Worm (Caenorhabditis elegans) whole organism, midembryonic: ENCODE data around the gene asg-2.

Experiments used
- T22C8.4 ChIP-seq: fragments of 200-800 bp; sonication (Bioruptor generic); IDR thresholded peaks from 2 replicates; pipeline ENCODE4 v1.3.6; 2022; ENCODE audit warnings: missing genetic modification characterization, missing compliant biosample characterization
- cog-1 ChIP-seq: sonication (generic microtip); optimal IDR thresholded peaks from 2 replicates; lab custom pipeline; 2016; ENCODE audit warnings: missing genetic modification characterization, missing compliant biosample characterization
- flt-1 ChIP-seq: fragments of 200-800 bp; sonication (Bioruptor generic); IDR thresholded peaks from 2 replicates; pipeline ENCODE4 v1.3.6; 2022; ENCODE audit warnings: missing genetic modification characterization, missing compliant biosample characterization
- klf-2 ChIP-seq: fragments of 200-800 bp; sonication (Bioruptor generic); conservative IDR thresholded peaks from 2 replicates; pipeline ENCODE4 v1.3.6; 2022; ENCODE audit warnings: missing genetic modification reagents, missing genetic modification characterization, missing compliant biosample characterization
- med-1 ChIP-seq: sonication (generic microtip); optimal IDR thresholded peaks from 2 replicates; lab custom pipeline; 2017; ENCODE audit warnings: missing genetic modification characterization, mild to moderate bottlenecking, missing compliant biosample characterization, antibody characterized with exemption, missing genetic modification reagents; ENCODE audit not compliant: insufficient read depth
- ref-1 ChIP-seq: fragments of 200-800 bp; sonication (Bioruptor generic); conservative IDR thresholded peaks from 2 replicates; pipeline ENCODE4 v1.3.6; 2022; ENCODE audit warnings: missing genetic modification reagents, missing genetic modification characterization, missing compliant biosample characterization
- tab-1 ChIP-seq: fragments of 200-800 bp; sonication (Bioruptor generic); IDR thresholded peaks from 2 replicates; pipeline ENCODE4 v1.3.6; 2022; ENCODE audit warnings: missing genetic modification characterization, missing compliant biosample characterization
- ztf-23 ChIP-seq: fragments of 200-800 bp; sonication (Bioruptor generic); IDR thresholded peaks from 2 replicates; pipeline ENCODE4 v1.3.6; 2022; ENCODE audit warnings: missing genetic modification reagents, missing genetic modification characterization, missing compliant biosample characterization
- ztf-29 ChIP-seq: fragments of 200-800 bp; sonication (Bioruptor generic); IDR thresholded peaks from 2 replicates; pipeline ENCODE4 v1.3.6; 2022; ENCODE audit warnings: missing genetic modification reagents, missing genetic modification characterization, missing compliant biosample characterization

The asg-2 gene

ce11 chrX:6807137-6807861 lies 33.8 kb upstream of the asg-2 start:
- TF ChIP-seq cog-1 (no peak), ztf-23 (GFP tag; lab: Robert Waterston, UW) (no peak), klf-2 (GFP tag; lab: Robert Waterston, UW) (no peak), ref-1 (no peak), ztf-29 (GFP tag; lab: Robert Waterston, UW) (no peak), flt-1 (GFP tag; lab: Robert Waterston, UW) (no peak), med-1 (no peak), T22C8.4 (GFP tag; lab: Robert Waterston, UW) (no peak)

DNA sequence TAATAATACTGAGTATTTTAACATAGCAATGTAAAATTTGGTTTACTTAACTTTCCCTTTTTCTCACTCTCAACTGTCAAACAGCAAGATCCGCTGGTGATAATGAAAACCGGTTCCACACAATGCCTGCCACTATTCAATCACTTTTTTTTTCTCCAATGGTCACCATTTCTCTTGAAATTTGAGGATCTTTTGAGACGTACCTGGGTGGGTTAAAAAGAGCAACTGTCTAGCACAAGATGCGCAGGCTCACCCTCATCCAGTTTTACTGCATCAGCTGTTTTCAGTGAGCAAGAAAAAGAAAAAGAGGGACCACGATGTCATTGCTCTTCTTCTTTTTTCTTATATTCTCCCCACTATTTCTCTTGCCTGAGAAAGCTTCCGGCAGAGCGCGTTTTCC lies 32.8 kb upstream of the asg-2 start:
- TF ChIP-seq ztf-23 (GFP tag; lab: Robert Waterston, UW) (no peak), cog-1 (no peak), tab-1 (GFP tag; lab: Robert Waterston, UW) (no peak), T22C8.4 (GFP tag; lab: Robert Waterston, UW) (no peak), ztf-29 (GFP tag; lab: Robert Waterston, UW) (no peak), med-1 (no peak)

DNA sequence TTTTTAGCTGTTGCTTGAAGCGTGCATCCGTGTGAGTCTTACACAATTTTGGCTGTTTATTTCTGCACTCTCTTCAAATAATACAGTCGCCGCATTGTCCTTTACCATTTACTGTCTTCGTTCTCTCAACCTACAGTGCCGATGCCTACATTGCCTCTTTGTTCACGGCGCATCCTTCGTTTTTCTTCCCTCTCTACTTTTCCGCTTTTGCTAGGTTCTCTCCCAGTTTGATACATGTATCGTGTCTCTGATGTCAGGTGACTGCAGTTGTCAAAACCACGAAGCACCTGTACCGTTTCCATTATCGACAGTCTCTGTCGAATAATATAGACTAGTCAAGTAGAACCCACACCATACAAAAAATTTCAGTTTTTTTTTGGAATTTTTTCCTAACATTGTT lies 32.4 kb upstream of the asg-2 start:
- TF ChIP-seq klf-2 (GFP tag; lab: Robert Waterston, UW) = no peak

- no peak for TF ChIP-seq tab-1 (GFP tag; lab: Robert Waterston, UW)
- no peak for TF ChIP-seq T22C8.4 (GFP tag; lab: Robert Waterston, UW)
- no peak for TF ChIP-seq ztf-29 (GFP tag; lab: Robert Waterston, UW)
- TF ChIP-seq klf-2 (GFP tag; lab: Robert Waterston, UW) = no peak
- TF ChIP-seq flt-1 (GFP tag; lab: Robert Waterston, UW) = no peak
- TF ChIP-seq ref-1 = no peak
- TF ChIP-seq cog-1 = no peak
- no peak for TF ChIP-seq ztf-23 (GFP tag; lab: Robert Waterston, UW)
- TF ChIP-seq med-1 = no peak
Observed at ce11 chrX:6813025-6813424, 28.0 kb upstream of the asg-2 start.

- no peak for TF ChIP-seq tab-1 (GFP tag; lab: Robert Waterston, UW)
- TF ChIP-seq med-1 = no peak
- TF ChIP-seq klf-2 (GFP tag; lab: Robert Waterston, UW) = no peak
- no peak for TF ChIP-seq cog-1
Observed at ce11 chrX:6818036-6818488, 23.0 kb upstream of the asg-2 start, which contains the start of gene dhs-28. Gene dhs-28, plus strand, starts transcription at chrX:6818438.

ce11 chrX:6819135-6819534 lies 21.9 kb upstream of the asg-2 start:
- TF ChIP-seq T22C8.4 (GFP tag; lab: Robert Waterston, UW) (no peak), ztf-29 (GFP tag; lab: Robert Waterston, UW) (no peak), ref-1 (no peak), ztf-23 (GFP tag; lab: Robert Waterston, UW) (no peak), cog-1 (no peak), med-1 (no peak), flt-1 (GFP tag; lab: Robert Waterston, UW) (no peak), klf-2 (GFP tag; lab: Robert Waterston, UW) (no peak), tab-1 (GFP tag; lab: Robert Waterston, UW) (no peak)

ce11 chrX:6819633-6820032 lies 21.4 kb upstream of the asg-2 start:
- no peak for TF ChIP-seq cog-1
- TF ChIP-seq tab-1 (GFP tag; lab: Robert Waterston, UW) = no peak
- TF ChIP-seq flt-1 (GFP tag; lab: Robert Waterston, UW) = no peak
- no peak for TF ChIP-seq med-1
- no peak for TF ChIP-seq ztf-23 (GFP tag; lab: Robert Waterston, UW)
- TF ChIP-seq ztf-29 (GFP tag; lab: Robert Waterston, UW) = no peak
- TF ChIP-seq ref-1 = no peak
- TF ChIP-seq klf-2 (GFP tag; lab: Robert Waterston, UW) = no peak
- no peak for TF ChIP-seq T22C8.4 (GFP tag; lab: Robert Waterston, UW)

- TF ChIP-seq tab-1 (GFP tag; lab: Robert Waterston, UW) (no peak), med-1 (no peak), cog-1 (no peak), T22C8.4 (GFP tag; lab: Robert Waterston, UW) (no peak), flt-1 (GFP tag; lab: Robert Waterston, UW) (no peak), klf-2 (GFP tag; lab: Robert Waterston, UW) (no peak), ref-1 (no peak), ztf-23 (GFP tag; lab: Robert Waterston, UW) (no peak), ztf-29 (GFP tag; lab: Robert Waterston, UW) (no peak)
Observed at ce11 chrX:6822552-6822951, 18.5 kb upstream of the asg-2 start.

- no peak for TF ChIP-seq ztf-29 (GFP tag; lab: Robert Waterston, UW)
- TF ChIP-seq T22C8.4 (GFP tag; lab: Robert Waterston, UW) = no peak
- no peak for TF ChIP-seq tab-1 (GFP tag; lab: Robert Waterston, UW)
- TF ChIP-seq klf-2 (GFP tag; lab: Robert Waterston, UW) = no peak
- no peak for TF ChIP-seq ztf-23 (GFP tag; lab: Robert Waterston, UW)
- TF ChIP-seq cog-1 = no peak
- no peak for TF ChIP-seq ref-1
- TF ChIP-seq med-1 = no peak
- no peak for TF ChIP-seq flt-1 (GFP tag; lab: Robert Waterston, UW)
Observed at ce11 chrX:6823218-6823979, 17.7 kb upstream of the asg-2 start, which contains the start of gene gei-15. Gene gei-15, minus strand, starts transcription at chrX:6823268.

DNA sequence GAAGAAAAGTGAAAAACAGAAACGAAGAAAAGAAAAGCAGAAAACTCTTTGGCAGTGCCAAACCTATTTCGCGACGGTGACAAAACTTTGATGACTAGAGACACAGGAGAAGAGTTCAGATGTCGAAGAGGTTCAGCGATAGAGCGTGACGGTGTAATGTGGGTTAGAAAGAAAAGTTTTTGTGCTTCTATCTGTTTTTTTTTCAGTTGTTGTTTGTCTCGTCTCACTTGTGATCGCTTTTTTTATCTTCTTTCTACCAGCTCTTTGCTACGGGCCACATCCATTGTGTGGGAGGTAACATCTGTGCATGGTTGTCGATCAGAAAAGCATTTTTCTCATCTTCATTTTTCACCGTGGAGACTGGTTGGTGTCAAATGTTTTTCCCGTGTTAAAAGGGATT lies 15.2 kb upstream of the asg-2 start, which contains the start of gene F41B4.1:
TSS of gene F41B4.1 (minus strand) at position 23 of the 400 bp plus-strand sequence.
- TF ChIP-seq ztf-29 (GFP tag; lab: Robert Waterston, UW) = no peak
- TF ChIP-seq T22C8.4 (GFP tag; lab: Robert Waterston, UW) = no peak
- no peak for TF ChIP-seq flt-1 (GFP tag; lab: Robert Waterston, UW)
- TF ChIP-seq ztf-23 (GFP tag; lab: Robert Waterston, UW) = no peak
